Worm (Caenorhabditis elegans): Measurements from ENCODE around the gene cutl-18.

cutl-18 gene

DNA sequence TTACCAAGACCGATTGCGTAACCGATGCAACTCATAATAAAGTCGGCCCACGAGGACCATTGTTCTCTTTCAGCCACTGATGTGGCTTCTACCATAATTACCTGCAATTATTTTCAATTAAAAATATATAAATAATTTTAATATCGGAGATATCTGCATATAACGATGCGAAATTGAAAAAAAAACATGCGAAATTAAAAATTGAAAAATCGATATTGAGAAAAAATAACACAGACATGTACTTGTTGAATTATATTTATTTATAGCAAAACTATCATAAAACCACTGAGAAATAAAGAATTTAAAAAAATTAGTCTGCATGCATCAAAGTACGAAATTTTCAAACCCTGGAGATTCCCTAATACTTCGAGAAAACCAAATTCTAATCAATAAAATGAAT, 8.4 kb downstream of the cutl-18 start, which contains the start of gene snf-11:
Gene snf-11 (minus strand): TSS at position 101 of the 400 bp plus-strand sequence.
- no peak for TF ChIP-seq sptf-1 (tag; optimal IDR thresholded peaks at IDR 0.05)
- TF ChIP-seq unc-62 (GFP tag; optimal IDR thresholded peaks at IDR 0.05): no peak
- TF ChIP-seq hlh-4 (tag; optimal IDR thresholded peaks at IDR 0.05): no peak
- no peak for TF ChIP-seq isw-1 (GFP tag; IDR thresholded peaks at IDR 0.05)
- TF ChIP-seq F16B12.6 (tag; optimal IDR thresholded peaks at IDR 0.05): no peak
- no peak for TF ChIP-seq efl-1 (optimal IDR thresholded peaks at IDR 0.05)
- TF ChIP-seq efl-1 (GFP tag; optimal IDR thresholded peaks at IDR 0.05 in 1 of 2): no peak
- TF ChIP-seq snu-23 (GFP tag; optimal IDR thresholded peaks at IDR 0.05): no peak
- no peak for TF ChIP-seq nhr-20 (tag; optimal IDR thresholded peaks at IDR 0.05)
- no peak for TF ChIP-seq nhr-47 (tag; optimal IDR thresholded peaks at IDR 0.05)
- TF ChIP-seq hpl-2 (GFP tag; optimal IDR thresholded peaks at IDR 0.05): no peak
- no peak for TF ChIP-seq sox-4 (tag; optimal IDR thresholded peaks at IDR 0.05)
- TF ChIP-seq lin-13 (GFP tag; optimal IDR thresholded peaks at IDR 0.05): no peak
- TF ChIP-seq ztf-4 (tag; optimal IDR thresholded peaks at IDR 0.05): no peak
- no peak for TF ChIP-seq mef-2 (tag; optimal IDR thresholded peaks at IDR 0.05)
- no peak for TF ChIP-seq mep-1 (tag; optimal IDR thresholded peaks at IDR 0.05)
- no peak for TF ChIP-seq nhr-11 (tag; optimal IDR thresholded peaks at IDR 0.05)
- TF ChIP-seq unc-98 (GFP tag; IDR thresholded peaks at IDR 0.05): no peak

DNA sequence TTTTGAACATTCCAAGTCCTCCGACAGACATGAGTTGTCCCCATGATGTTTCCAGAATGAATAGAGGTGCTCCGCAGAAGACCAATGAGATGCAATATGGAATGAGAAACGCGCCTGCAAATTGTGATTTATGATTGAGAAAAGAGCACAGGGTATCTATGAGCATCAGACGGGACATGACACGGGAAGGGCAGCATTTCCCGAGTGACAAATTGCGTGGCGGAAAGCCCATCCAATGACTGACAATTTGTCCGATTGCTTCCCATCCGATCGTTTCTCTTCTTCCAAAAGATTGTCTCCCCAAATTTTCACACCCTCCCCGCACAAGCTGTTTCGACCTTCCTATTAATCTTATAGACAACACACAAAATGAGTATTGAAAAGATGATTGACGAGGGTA, 8.9 kb downstream of the cutl-18 start:
- no peak for TF ChIP-seq fkh-10 (GFP tag; optimal IDR thresholded peaks at IDR 0.05)
- no peak for TF ChIP-seq nhr-237 (tag; optimal IDR thresholded peaks at IDR 0.05)
- TF ChIP-seq nhr-71 (tag; optimal IDR thresholded peaks at IDR 0.05): peak; percentile 37
- no peak for TF ChIP-seq ama-1 (optimal IDR thresholded peaks at IDR 0.05)
- peak; percentile 70 for TF ChIP-seq lin-14 (GFP tag; optimal IDR thresholded peaks at IDR 0.05)
- TF ChIP-seq lin-35 (GFP tag; optimal IDR thresholded peaks at IDR 0.05): no peak
- TF ChIP-seq C16A3.4 (tag; optimal IDR thresholded peaks at IDR 0.05): no peak
- TF ChIP-seq rnt-1 (tag; optimal IDR thresholded peaks at IDR 0.05): peak; percentile 69
- TF ChIP-seq alr-1 (tag; optimal IDR thresholded peaks at IDR 0.05; ENCODE audit: borderline replicate concordance): no peak
- no peak for TF ChIP-seq irx-1 (tag; optimal IDR thresholded peaks at IDR 0.05)
- peak; percentile 16 for TF ChIP-seq snu-23 (GFP tag; optimal IDR thresholded peaks at IDR 0.05)
- TF ChIP-seq dsc-1 (tag; optimal IDR thresholded peaks at IDR 0.05): peak; percentile 72
- no peak for TF ChIP-seq nhr-28 (tag; optimal IDR thresholded peaks at IDR 0.05)
- peak; percentile 17 for TF ChIP-seq nhr-19 (GFP tag; conservative IDR thresholded peaks at IDR 0.05)

DNA sequence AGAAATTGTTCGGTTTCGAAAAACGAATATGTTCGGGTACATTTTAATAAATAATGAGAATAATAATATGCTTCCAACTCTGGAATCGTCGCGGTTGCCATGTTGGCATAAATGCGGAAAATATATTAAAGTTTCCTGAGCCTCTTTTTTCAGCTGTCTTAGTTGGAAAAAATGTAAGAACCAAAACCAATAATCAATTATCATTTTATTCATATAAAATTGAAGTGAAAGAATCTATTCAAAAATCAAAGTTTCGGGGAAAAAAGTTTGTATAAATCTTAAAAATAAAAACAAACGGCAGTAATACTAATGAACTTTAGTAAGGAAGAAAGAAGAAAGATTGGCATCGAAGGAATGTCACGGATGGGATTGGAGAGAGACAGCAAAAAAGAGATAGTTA, 11.8 kb downstream of the cutl-18 start, which contains the start of gene srh-45:
Gene srh-45 (minus strand): TSS at position 101 of the 400 bp plus-strand sequence.
- TF ChIP-seq dpl-1 (GFP tag; optimal IDR thresholded peaks at IDR 0.05) (no peak), ztf-11 (tag; optimal IDR thresholded peaks at IDR 0.05) (no peak), alr-1 (tag; optimal IDR thresholded peaks at IDR 0.05; ENCODE audit: borderline replicate concordance) (no peak), efl-1 (optimal IDR thresholded peaks at IDR 0.05) (no peak), efl-1 (GFP tag; optimal IDR thresholded peaks at IDR 0.05 in 1 of 2) (no peak), C34B4.2 (tag; optimal IDR thresholded peaks at IDR 0.05) (no peak), pag-3 (tag; optimal IDR thresholded peaks at IDR 0.05; ENCODE audit: borderline replicate concordance, insufficient read depth) (no peak)

DNA sequence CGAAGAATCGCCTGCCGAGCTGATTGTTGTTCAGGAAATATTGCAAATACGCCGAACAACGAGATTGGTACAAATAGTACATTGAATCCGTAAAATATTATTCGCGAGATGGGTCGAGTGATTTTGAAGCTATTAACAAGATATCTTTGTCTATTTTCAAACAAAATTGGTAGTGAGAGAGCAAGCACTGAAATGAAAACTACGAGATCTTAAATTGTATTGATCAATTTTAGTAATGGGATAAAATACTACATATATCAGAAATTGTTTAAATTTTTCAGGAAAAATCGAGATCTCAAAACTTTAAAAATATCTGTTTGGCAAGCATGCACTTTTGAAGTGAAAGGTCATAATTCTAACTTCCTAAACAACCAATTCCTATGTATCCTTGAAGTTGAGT, 12.5 kb downstream of the cutl-18 start:
- TF ChIP-seq Y116A8C.19 (tag; optimal IDR thresholded peaks at IDR 0.05; ENCODE audit: borderline replicate concordance) (no peak), lin-15B (tag; optimal IDR thresholded peaks at IDR 0.05) (no peak), aly-2 (tag; optimal IDR thresholded peaks at IDR 0.05) (no peak), lin-39 (tag; optimal IDR thresholded peaks at IDR 0.05) (no peak), nhr-76 (tag; optimal IDR thresholded peaks at IDR 0.05) (no peak), unc-30 (tag; optimal IDR thresholded peaks at IDR 0.05) (no peak), hpl-2 (GFP tag; optimal IDR thresholded peaks at IDR 0.05) (no peak), hlh-4 (tag; optimal IDR thresholded peaks at IDR 0.05) (no peak), egl-13 (tag; optimal IDR thresholded peaks at IDR 0.05) (no peak), isw-1 (GFP tag; IDR thresholded peaks at IDR 0.05) (no peak), efl-1 (optimal IDR thresholded peaks at IDR 0.05) (no peak), efl-1 (GFP tag; optimal IDR thresholded peaks at IDR 0.05 in 1 of 2) (no peak), mab-9 (GFP tag; IDR thresholded peaks at IDR 0.05) (no peak)
